Worm (Caenorhabditis elegans): ENCODE results near the gene taf-9.

- TF ChIP-seq lin-13 (GFP tag; optimal IDR thresholded peaks at IDR 0.05) (peak; percentile 14), ztf-11 (tag; optimal IDR thresholded peaks at IDR 0.05) (no peak), zip-11 (GFP tag; IDR thresholded peaks at IDR 0.05) (no peak), unc-39 (tag; optimal IDR thresholded peaks at IDR 0.05) (no peak), nhr-11 (tag; optimal IDR thresholded peaks at IDR 0.05) (no peak), php-3 (GFP tag; IDR thresholded peaks at IDR 0.05) (no peak), ceh-32 (tag; optimal IDR thresholded peaks at IDR 0.05; ENCODE audit: poor library complexity) (no peak), nhr-6 (tag; optimal IDR thresholded peaks at IDR 0.05) (no peak), lin-39 (tag; optimal IDR thresholded peaks at IDR 0.05) (no peak), Y75B8A.6 (GFP tag; IDR thresholded peaks at IDR 0.05) (no peak), mep-1 (tag; optimal IDR thresholded peaks at IDR 0.05) (peak; percentile 23), T26A8.4 (GFP tag; IDR thresholded peaks at IDR 0.05) (no peak)
Observed at ce11 chrIII:13606016-13606530, 18.0 kb upstream of the taf-9 start, which contains the start of gene act-5.

Measured in whole organism, L4 larva.